Worm (Caenorhabditis elegans) whole organism, L2 larva: ENCODE measurements around the gene T03G6.7.

ENCODE experiments used
- C34F6.9 ChIP-seq: fragments of 150-350 bp; optimal IDR thresholded peaks from 2 replicates; lab custom pipeline; 2014; ENCODE audit warnings: missing biosample characterization, missing genetic modification characterization
- R02D3.7 ChIP-seq: fragments of 150-350 bp; optimal IDR thresholded peaks from 2 replicates; lab custom pipeline; 2014; ENCODE audit warnings: missing biosample characterization, missing genetic modification characterization
- ZK546.5 ChIP-seq: sonication (generic microtip); optimal IDR thresholded peaks from 2 replicates; lab custom pipeline; 2017; ENCODE audit warnings: missing biosample characterization, missing genetic modification characterization
- alr-1 ChIP-seq: fragments of 150-350 bp; optimal IDR thresholded peaks from 2 replicates; lab custom pipeline; 2014; ENCODE audit warnings: missing biosample characterization, missing genetic modification characterization
- aly-2 ChIP-seq: fragments of 150-350 bp; optimal IDR thresholded peaks from 2 replicates; lab custom pipeline; 2014; ENCODE audit warnings: missing biosample characterization, missing genetic modification characterization
- ama-1 ChIP-seq: fragments of 150-350 bp; optimal IDR thresholded peaks from 2 replicates; lab custom pipeline; 2018; ENCODE audit warnings: inconsistent platforms
- ceh-82 ChIP-seq: fragments of 150-350 bp; optimal IDR thresholded peaks from 2 replicates; lab custom pipeline; 2014; ENCODE audit warnings: missing biosample characterization, missing genetic modification characterization
- crh-2 ChIP-seq: sonication (generic microtip); optimal IDR thresholded peaks from 2 replicates; lab custom pipeline; 2017; ENCODE audit warnings: missing biosample characterization, missing genetic modification characterization
- egl-27 ChIP-seq: sonication (generic microtip); optimal IDR thresholded peaks from 3 replicates; lab custom pipeline; 2017; ENCODE audit warnings: missing biosample characterization, missing genetic modification reagents, missing genetic modification characterization
- elt-1 ChIP-seq: fragments of 150-350 bp; optimal IDR thresholded peaks from 2 replicates; lab custom pipeline; 2014; ENCODE audit warnings: missing biosample characterization, missing genetic modification characterization
- fos-1 ChIP-seq: fragments of 150-350 bp; optimal IDR thresholded peaks from 2 replicates; lab custom pipeline; 2014; ENCODE audit warnings: missing biosample characterization, missing genetic modification characterization
- gmeb-1 ChIP-seq: fragments of 150-350 bp; optimal IDR thresholded peaks from 2 replicates; lab custom pipeline; 2014; ENCODE audit warnings: missing biosample characterization, missing genetic modification characterization
- lin-13 ChIP-seq: fragments of 150-350 bp; optimal IDR thresholded peaks from 2 replicates; lab custom pipeline; 2014; ENCODE audit warnings: missing biosample characterization, missing genetic modification reagents, missing genetic modification characterization
- lin-39 ChIP-seq: fragments of 150-350 bp; optimal IDR thresholded peaks from 2 replicates; lab custom pipeline; 2014; ENCODE audit warnings: missing biosample characterization, missing genetic modification reagents, missing genetic modification characterization
- lsy-2 ChIP-seq, 2 experiments: fragments of 150-350 bp in 1 of 2; sonication (generic microtip) in 1 of 2; optimal IDR thresholded peaks; 2 replicates each; lab custom pipeline; 2014 to 2017; ENCODE audit warnings: missing biosample characterization in 2 of 2, missing genetic modification characterization in 2 of 2
- mab-5 ChIP-seq: fragments of 150-350 bp; optimal IDR thresholded peaks from 2 replicates; lab custom pipeline; 2014; ENCODE audit warnings: missing biosample characterization, missing genetic modification characterization
- mdl-1 ChIP-seq, 2 experiments: fragments of 150-350 bp in 1 of 2; sonication (generic microtip) in 1 of 2; optimal IDR thresholded peaks; 2 replicates each; lab custom pipeline; 2017; ENCODE audit warnings: missing biosample characterization in 2 of 2, missing genetic modification characterization in 2 of 2
- nhr-10 ChIP-seq: sonication (generic microtip); optimal IDR thresholded peaks from 2 replicates; lab custom pipeline; 2017; ENCODE audit warnings: missing biosample characterization, missing genetic modification characterization
- nhr-11 ChIP-seq: fragments of 150-350 bp; optimal IDR thresholded peaks from 2 replicates; lab custom pipeline; 2014; ENCODE audit warnings: missing biosample characterization, missing genetic modification characterization
- nhr-12 ChIP-seq: fragments of 150-350 bp; optimal IDR thresholded peaks from 2 replicates; lab custom pipeline; 2014; ENCODE audit warnings: missing biosample characterization, missing genetic modification characterization
- nhr-129 ChIP-seq: fragments of 150-350 bp; optimal IDR thresholded peaks from 2 replicates; lab custom pipeline; 2014; ENCODE audit warnings: missing biosample characterization, missing genetic modification characterization
- nhr-23 ChIP-seq: fragments of 150-350 bp; optimal IDR thresholded peaks from 2 replicates; lab custom pipeline; 2014; ENCODE audit warnings: missing biosample characterization, missing genetic modification reagents, missing genetic modification characterization
- nhr-25 ChIP-seq: fragments of 150-350 bp; sonication (generic microtip); optimal IDR thresholded peaks from 3 replicates; lab custom pipeline; 2014; ENCODE audit warnings: missing biosample characterization, missing genetic modification characterization
- nhr-6 ChIP-seq: fragments of 150-350 bp; optimal IDR thresholded peaks from 2 replicates; lab custom pipeline; 2014; ENCODE audit warnings: missing biosample characterization, missing genetic modification characterization
- nhr-77 ChIP-seq: fragments of 150-350 bp; optimal IDR thresholded peaks from 2 replicates; lab custom pipeline; 2014; ENCODE audit warnings: missing biosample characterization, missing genetic modification characterization
- peb-1 ChIP-seq: fragments of 150-350 bp; optimal IDR thresholded peaks from 2 replicates; lab custom pipeline; 2014; ENCODE audit warnings: missing biosample characterization, missing genetic modification characterization
- sem-4 ChIP-seq: fragments of 150-350 bp; optimal IDR thresholded peaks from 2 replicates; lab custom pipeline; 2014; ENCODE audit warnings: missing biosample characterization, missing genetic modification reagents, missing genetic modification characterization
- sma-3 ChIP-seq: sonication (generic microtip); optimal IDR thresholded peaks from 2 replicates; lab custom pipeline; 2016; ENCODE audit warnings: missing genetic modification reagents, missing genetic modification characterization, missing compliant biosample characterization
- sma-9 ChIP-seq, 2 experiments: fragments of 150-350 bp in 1 of 2; sonication (generic microtip) in 1 of 2; optimal IDR thresholded peaks; 2 replicates each; lab custom pipeline; 2014 to 2016; ENCODE audit warnings: missing genetic modification characterization in 2 of 2, mild to moderate bottlenecking in 1 of 2, missing biosample characterization in 1 of 2, missing compliant biosample characterization in 1 of 2, missing genetic modification reagents in 1 of 2, moderate library complexity in 1 of 2
- unc-39 ChIP-seq: fragments of 150-350 bp; optimal IDR thresholded peaks from 2 replicates; lab custom pipeline; 2014; ENCODE audit warnings: missing biosample characterization, missing genetic modification characterization
- unc-55 ChIP-seq: fragments of 150-350 bp; sonication (generic microtip); optimal IDR thresholded peaks from 3 replicates; lab custom pipeline; 2014; ENCODE audit warnings: missing biosample characterization, missing genetic modification reagents, missing genetic modification characterization
- unc-62 ChIP-seq: fragments of 150-350 bp; optimal IDR thresholded peaks from 2 replicates; lab custom pipeline; 2014; ENCODE audit warnings: missing biosample characterization, missing genetic modification reagents, missing genetic modification characterization
- zag-1 ChIP-seq: fragments of 150-350 bp; optimal IDR thresholded peaks from 2 replicates; lab custom pipeline; 2014; ENCODE audit warnings: missing biosample characterization, missing genetic modification characterization
- ztf-1 ChIP-seq: fragments of 200-800 bp; sonication (Bioruptor generic); conservative IDR thresholded peaks from 2 replicates; pipeline ENCODE4 v1.3.6; 2022; ENCODE audit warnings: missing genetic modification characterization, missing compliant biosample characterization
- ztf-11 ChIP-seq: sonication (generic microtip); optimal IDR thresholded peaks from 2 replicates; lab custom pipeline; 2017; ENCODE audit warnings: missing biosample characterization, missing genetic modification characterization

T03G6.7 gene

DNA sequence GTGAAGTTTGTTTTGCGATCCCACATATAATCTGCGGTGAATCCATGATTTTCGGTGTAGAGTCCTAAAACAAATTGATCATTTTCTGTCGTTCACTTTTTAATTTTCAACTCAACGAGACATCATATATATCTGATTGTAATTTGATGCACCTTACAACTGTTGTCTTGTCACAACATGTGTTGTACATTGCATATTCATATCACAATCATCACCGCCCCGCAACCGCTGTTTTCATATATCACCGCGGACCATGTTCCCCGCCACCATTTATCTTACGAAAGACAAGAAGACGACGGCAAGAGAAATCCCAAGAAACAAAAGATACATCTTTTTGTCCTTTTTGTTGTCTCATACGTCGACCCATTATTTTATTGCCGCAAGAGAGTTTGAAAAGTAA, 20.3 kb downstream of the T03G6.7 start:
- no peak for TF ChIP-seq mab-5 (tag; lab: Kevin White, UChicago)
- no peak for TF ChIP-seq lin-13
- TF ChIP-seq lsy-2 (tag; optimal IDR thresholded peaks at IDR 0.05; lab: Kevin White, UChicago): no peak
- TF ChIP-seq elt-1 (tag; lab: Kevin White, UChicago): no peak
- no peak for TF ChIP-seq sma-9 (GFP tag; optimal IDR thresholded peaks at IDR 0.05; lab: Kevin White, UChicago)
- no peak for TF ChIP-seq sma-9 (tag; optimal IDR thresholded peaks at IDR 0.05; lab: Kevin White, UChicago)
- no peak for TF ChIP-seq sma-3 (GFP tag; lab: Kevin White, UChicago)
- TF ChIP-seq unc-55: no peak
- no peak for TF ChIP-seq nhr-12 (tag; lab: Kevin White, UChicago)
- no peak for TF ChIP-seq alr-1 (tag; lab: Kevin White, UChicago)
- TF ChIP-seq mdl-1 (tag; optimal IDR thresholded peaks at IDR 0.05; lab: Kevin White, UChicago): no peak
- no peak for TF ChIP-seq sem-4 (tag; lab: Kevin White, UChicago)
- no peak for TF ChIP-seq nhr-6 (tag; lab: Kevin White, UChicago)
- no peak for TF ChIP-seq peb-1 (tag; lab: Kevin White, UChicago)
- TF ChIP-seq nhr-25 (tag; lab: Kevin White, UChicago): no peak

DNA sequence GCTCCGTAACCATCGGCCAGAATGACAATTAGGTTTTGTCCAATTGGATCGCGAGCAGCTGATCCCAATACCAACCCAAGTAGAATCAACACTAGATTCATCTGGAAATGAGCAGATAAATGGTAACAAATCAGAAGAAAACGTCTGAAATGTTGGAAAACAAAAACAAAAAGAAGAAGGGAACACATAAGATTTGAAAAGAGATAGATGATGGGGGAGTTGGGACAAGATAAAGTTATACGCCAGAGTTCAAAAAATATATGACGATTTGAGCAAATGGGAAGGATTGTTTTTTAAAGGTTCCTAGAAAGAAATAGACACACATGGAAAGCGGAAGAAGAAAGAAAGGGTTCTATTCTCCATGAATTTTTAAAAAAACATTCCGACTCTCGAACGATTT, 21.8 kb downstream of the T03G6.7 start, which contains the start of gene T03G6.3:
TSS of gene T03G6.3 (minus strand) at position 101 of the 400 bp plus-strand sequence.
- no peak for TF ChIP-seq ama-1 (lab: Kevin White, UChicago)
- TF ChIP-seq sma-3 (GFP tag; lab: Kevin White, UChicago): no peak
- no peak for TF ChIP-seq ztf-11 (tag; lab: Kevin White, UChicago)
- no peak for TF ChIP-seq fos-1
- no peak for TF ChIP-seq zag-1 (tag; lab: Kevin White, UChicago)
- no peak for TF ChIP-seq sem-4 (tag; lab: Kevin White, UChicago)
- TF ChIP-seq nhr-11 (tag; lab: Kevin White, UChicago): no peak
- no peak for TF ChIP-seq egl-27 (tag; lab: Kevin White, UChicago)
- TF ChIP-seq ztf-1 (GFP tag; lab: Robert Waterston, UW): no peak
- TF ChIP-seq nhr-12 (tag; lab: Kevin White, UChicago): no peak

DNA sequence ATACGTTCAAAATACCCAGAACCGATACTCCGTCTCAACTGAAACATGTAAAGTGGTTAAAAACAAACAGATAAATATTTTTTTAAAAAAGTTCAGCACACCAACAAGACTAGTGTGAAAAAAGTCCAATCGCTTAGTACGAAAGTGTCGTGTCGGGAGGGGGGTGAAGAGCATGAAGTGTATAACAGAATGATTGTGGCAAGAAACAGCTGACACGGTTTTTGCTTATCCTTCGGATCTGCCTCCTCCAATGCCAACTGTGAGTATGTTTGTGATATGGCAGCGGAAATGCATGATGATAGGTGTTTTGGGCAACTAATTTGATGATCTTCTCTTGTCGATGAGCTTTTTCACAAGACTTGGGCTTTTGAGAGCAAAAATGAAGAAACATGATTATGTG, 26.4 kb downstream of the T03G6.7 start:
- no peak for TF ChIP-seq sem-4 (tag; lab: Kevin White, UChicago)
- no peak for TF ChIP-seq lin-13
- TF ChIP-seq nhr-129: peak; percentile 56
- TF ChIP-seq nhr-25 (tag; lab: Kevin White, UChicago): no peak
- TF ChIP-seq unc-39 (tag; lab: Kevin White, UChicago): no peak
- TF ChIP-seq aly-2 (tag; lab: Kevin White, UChicago): no peak

DNA sequence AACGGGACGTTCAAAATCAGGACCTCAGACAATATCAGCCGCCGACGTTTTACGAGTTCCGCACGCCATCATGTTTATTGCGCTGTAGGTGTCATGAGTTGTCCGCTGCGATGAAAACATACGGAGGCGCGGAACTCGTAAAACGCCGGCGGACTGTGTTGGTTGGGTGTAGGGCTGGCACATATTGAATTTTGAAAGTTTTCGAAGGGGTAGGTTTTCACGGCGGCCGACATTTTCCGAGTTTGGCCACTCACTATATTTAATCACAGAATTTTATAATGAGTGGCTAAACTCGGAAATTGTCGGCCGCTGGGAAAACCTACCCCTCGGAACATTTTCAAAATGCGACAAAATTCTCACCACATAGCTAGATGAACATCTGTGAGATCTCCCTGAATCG, 32.3 kb downstream of the T03G6.7 start:
- TF ChIP-seq alr-1 (tag; lab: Kevin White, UChicago) (no peak), ceh-82 (tag; lab: Kevin White, UChicago) (no peak), ama-1 (lab: Kevin White, UChicago) (no peak), crh-2 (tag; lab: Kevin White, UChicago) (no peak), gmeb-1 (tag; lab: Kevin White, UChicago) (no peak), sem-4 (tag; lab: Kevin White, UChicago) (no peak), lin-39 (no peak), nhr-25 (tag; lab: Kevin White, UChicago) (no peak), fos-1 (no peak), nhr-10 (tag; lab: Kevin White, UChicago) (no peak), unc-55 (no peak), mab-5 (tag; lab: Kevin White, UChicago) (no peak), ztf-11 (tag; lab: Kevin White, UChicago) (no peak), aly-2 (tag; lab: Kevin White, UChicago) (no peak), zag-1 (tag; lab: Kevin White, UChicago) (no peak), sma-9 (GFP tag; optimal IDR thresholded peaks at IDR 0.05; lab: Kevin White, UChicago) (no peak), sma-9 (tag; optimal IDR thresholded peaks at IDR 0.05; lab: Kevin White, UChicago) (no peak), nhr-77 (no peak), nhr-23 (no peak), ztf-1 (GFP tag; lab: Robert Waterston, UW) (no peak)

DNA sequence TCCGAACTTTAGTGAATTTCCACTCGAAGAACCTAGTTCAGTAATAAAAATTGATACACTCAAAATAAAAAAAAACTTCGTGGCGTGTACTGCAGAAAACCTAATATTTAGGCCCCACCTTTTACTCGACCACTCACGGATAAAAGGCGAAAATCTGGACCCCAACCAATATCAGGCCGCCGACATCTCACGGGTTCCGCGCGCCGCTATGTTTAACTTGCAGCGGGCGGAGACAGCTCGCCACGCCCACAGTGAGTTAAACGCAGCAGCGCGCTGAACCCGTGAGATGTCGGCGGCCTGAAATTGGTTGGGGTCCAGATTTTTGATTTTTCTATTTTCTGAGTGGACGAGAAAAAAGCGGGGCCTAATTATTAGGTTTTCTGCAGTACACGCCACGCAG, 39.0 kb downstream of the T03G6.7 start:
- TF ChIP-seq ztf-11 (tag; lab: Kevin White, UChicago): no peak
- TF ChIP-seq nhr-6 (tag; lab: Kevin White, UChicago): no peak
- TF ChIP-seq ztf-1 (GFP tag; lab: Robert Waterston, UW): no peak
- no peak for TF ChIP-seq gmeb-1 (tag; lab: Kevin White, UChicago)
- no peak for TF ChIP-seq ZK546.5 (tag; lab: Kevin White, UChicago)
- TF ChIP-seq sma-3 (GFP tag; lab: Kevin White, UChicago): no peak
- no peak for TF ChIP-seq unc-62 (GFP tag; lab: Kevin White, UChicago)
- no peak for TF ChIP-seq crh-2 (tag; lab: Kevin White, UChicago)
- TF ChIP-seq R02D3.7: no peak
- TF ChIP-seq peb-1 (tag; lab: Kevin White, UChicago): no peak
- TF ChIP-seq C34F6.9 (tag; lab: Kevin White, UChicago): no peak
- TF ChIP-seq lin-39: no peak
